Worm (Caenorhabditis elegans): Measurements from ENCODE around the gene mrps-35.

DNA sequence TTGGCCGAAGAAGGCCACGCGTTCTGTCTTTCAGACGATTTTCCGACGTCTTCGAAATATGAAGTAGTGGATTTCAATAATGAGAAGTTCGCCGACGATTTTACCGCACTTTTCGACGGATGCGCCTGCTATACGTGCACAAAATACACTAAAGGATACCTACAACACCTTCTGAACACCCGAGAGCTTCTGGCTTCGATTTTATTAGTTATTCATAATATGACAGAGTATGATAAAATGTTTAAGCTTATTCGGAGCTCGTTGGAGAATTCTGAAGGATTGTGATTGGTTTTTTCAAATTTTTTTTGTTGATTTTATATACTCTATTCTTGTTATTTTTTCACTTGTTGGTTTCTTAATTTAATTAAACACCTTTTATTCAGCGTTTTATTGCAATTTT lies 19.4 kb downstream of the mrps-35 start:
- TF ChIP-seq nhr-25 (tag; optimal IDR thresholded peaks at IDR 0.05) (no peak), pqm-1 (tag; optimal IDR thresholded peaks at IDR 0.05) (no peak), skn-1 (tag; optimal IDR thresholded peaks at IDR 0.05) (no peak), unc-39 (tag; optimal IDR thresholded peaks at IDR 0.05) (no peak), ztf-11 (tag; optimal IDR thresholded peaks at IDR 0.05) (no peak), ZK546.5 (tag; optimal IDR thresholded peaks at IDR 0.05) (no peak), ztf-4 (tag; optimal IDR thresholded peaks at IDR 0.05) (no peak), nhr-23 (tag; optimal IDR thresholded peaks at IDR 0.05) (no peak), nhr-11 (tag; optimal IDR thresholded peaks at IDR 0.05) (no peak), sea-2 (GFP tag; optimal IDR thresholded peaks at IDR 0.05) (no peak), ceh-28 (tag; optimal IDR thresholded peaks at IDR 0.05) (no peak)

Measured in whole organism, L3 larva.